Worm (Caenorhabditis elegans): ENCODE measurements around the gene rpl-38.

- TF ChIP-seq him-1 (tag; optimal IDR thresholded peaks at IDR 0.05) (no peak), W03F9.2 (tag; optimal IDR thresholded peaks at IDR 0.05) (no peak)
Measured at ce11 chrV:15505068-15505467, 6.9 kb upstream of the rpl-38 start.

Data from whole organism, L4/young adult.